Fruit fly (Drosophila melanogaster) whole organism, prepupa: ENCODE results near the gene Tango9.

ENCODE experiments used
- Blimp-1 ChIP-seq: fragments of 200-800 bp; sonication (Bioruptor generic); optimal IDR thresholded peaks from 3 replicates; lab custom pipeline; 2017; ENCODE audit warnings: missing biosample characterization, missing genetic modification characterization, mild to moderate bottlenecking, moderate library complexity, missing genetic modification reagents
- CG11762 ChIP-seq: fragments of 200-800 bp; sonication (Bioruptor generic); optimal IDR thresholded peaks from 3 replicates; lab custom pipeline; 2016; ENCODE audit warnings: missing biosample characterization, missing genetic modification characterization; ENCODE audit not compliant: insufficient read depth
- CG11902 ChIP-seq: fragments of 200-800 bp; sonication (Bioruptor generic); optimal IDR thresholded peaks from 3 replicates; lab custom pipeline; 2016; ENCODE audit warnings: missing biosample characterization, missing genetic modification characterization
- CG15336 ChIP-seq: fragments of 200-800 bp; sonication (Bioruptor generic); IDR thresholded peaks from 2 replicates; pipeline ENCODE4 v1.3.6; 2022; ENCODE audit warnings: missing biosample characterization, missing genetic modification characterization
- CG1621 ChIP-seq: fragments of 200-800 bp; sonication (Bioruptor generic); optimal IDR thresholded peaks from 3 replicates; lab custom pipeline; 2018; ENCODE audit warnings: missing biosample characterization, mild to moderate bottlenecking, missing genetic modification characterization
- CG16779 ChIP-seq: fragments of 200-800 bp; sonication (Bioruptor generic); optimal IDR thresholded peaks from 3 replicates; lab custom pipeline; 2017; ENCODE audit warnings: missing biosample characterization, mild to moderate bottlenecking, missing genetic modification characterization
- CG31627 ChIP-seq: fragments of 200-800 bp; sonication (Bioruptor generic); optimal IDR thresholded peaks from 3 replicates; lab custom pipeline; 2016; ENCODE audit warnings: missing biosample characterization, missing genetic modification characterization
- CG34406 ChIP-seq: fragments of 200-800 bp; sonication (Bioruptor generic); optimal IDR thresholded peaks from 3 replicates; lab custom pipeline; 2016; ENCODE audit warnings: missing biosample characterization, missing genetic modification characterization
- CG3919 ChIP-seq: fragments of 200-800 bp; sonication (Bioruptor generic); optimal IDR thresholded peaks from 3 replicates; lab custom pipeline; 2016; ENCODE audit warnings: missing biosample characterization, missing genetic modification characterization
- CG4318 ChIP-seq: fragments of 200-800 bp; sonication (Bioruptor generic); optimal IDR thresholded peaks from 3 replicates; lab custom pipeline; 2017; ENCODE audit warnings: missing biosample characterization, mild to moderate bottlenecking, missing genetic modification characterization
- CG6163 ChIP-seq: fragments of 200-800 bp; sonication (Bioruptor generic); IDR thresholded peaks from 3 replicates; pipeline ENCODE4 v1.3.6; 2022; ENCODE audit warnings: missing biosample characterization, missing genetic modification characterization
- CG6276 ChIP-seq: fragments of 200-800 bp; sonication (Bioruptor generic); optimal IDR thresholded peaks from 2 replicates; lab custom pipeline; 2017; ENCODE audit warnings: missing biosample characterization, mild to moderate bottlenecking, missing genetic modification characterization
- CG6808 ChIP-seq: fragments of 200-800 bp; sonication (Bioruptor generic); optimal IDR thresholded peaks from 3 replicates; lab custom pipeline; 2017; ENCODE audit warnings: missing biosample characterization, missing genetic modification characterization, mild to moderate bottlenecking, moderate library complexity, missing genetic modification reagents
- CG6854 ChIP-seq: fragments of 200-800 bp; sonication (Bioruptor generic); optimal IDR thresholded peaks from 2 replicates; lab custom pipeline; 2017; ENCODE audit warnings: missing biosample characterization, mild to moderate bottlenecking, missing genetic modification characterization
- CG8119 ChIP-seq: fragments of 200-800 bp; sonication (Bioruptor generic); IDR thresholded peaks from 3 replicates; pipeline ENCODE4 v1.3.6; 2022; ENCODE audit warnings: missing biosample characterization, missing genetic modification characterization
- CG8632 ChIP-seq: fragments of 200-800 bp; sonication (Bioruptor generic); optimal IDR thresholded peaks from 3 replicates; lab custom pipeline; 2016; ENCODE audit warnings: missing biosample characterization, missing genetic modification characterization
- CG9139 ChIP-seq: fragments of 200-800 bp; sonication (Bioruptor generic); optimal IDR thresholded peaks from 3 replicates; lab custom pipeline; 2017; ENCODE audit warnings: missing biosample characterization, mild to moderate bottlenecking, missing genetic modification characterization
- Eip75B ChIP-seq: fragments of 200-800 bp; sonication (Bioruptor generic); optimal IDR thresholded peaks from 3 replicates; lab custom pipeline; 2016; ENCODE audit warnings: missing biosample characterization, missing genetic modification characterization
- Eip78C ChIP-seq: fragments of 200-800 bp; sonication (Bioruptor generic); peaks from one replicate; lab custom pipeline; 2016; ENCODE audit warnings: missing biosample characterization, missing genetic modification characterization
- Eip93F ChIP-seq: fragments of 200-800 bp; sonication (Bioruptor generic); optimal IDR thresholded peaks from 2 replicates; lab custom pipeline; 2016; ENCODE audit warnings: missing biosample characterization, mild to moderate bottlenecking, missing genetic modification characterization
- Ets96B ChIP-seq: fragments of 200-800 bp; optimal IDR thresholded peaks from 2 replicates; lab custom pipeline; 2019; ENCODE audit warnings: missing biosample characterization, mild to moderate bottlenecking, missing genetic modification characterization, moderate library complexity
- Hr38 ChIP-seq: sonication (Bioruptor generic); optimal IDR thresholded peaks from 2 replicates; lab custom pipeline; 2016; ENCODE audit warnings: missing biosample characterization, missing genetic modification characterization
- Hr39 ChIP-seq: fragments of 200-800 bp; sonication (Bioruptor generic); optimal IDR thresholded peaks from 2 replicates; lab custom pipeline; 2016; ENCODE audit warnings: missing biosample characterization, missing genetic modification characterization
- Met ChIP-seq: fragments of 200-800 bp; sonication (Bioruptor generic); optimal IDR thresholded peaks from 3 replicates; lab custom pipeline; 2016; ENCODE audit warnings: missing biosample characterization, missing genetic modification characterization
- OdsH ChIP-seq: fragments of 200-800 bp; sonication (Bioruptor generic); optimal IDR thresholded peaks from 3 replicates; lab custom pipeline; 2016; ENCODE audit warnings: missing biosample characterization, missing genetic modification characterization
- Smox ChIP-seq: fragments of 200-800 bp; sonication (Bioruptor generic); optimal IDR thresholded peaks from 3 replicates; lab custom pipeline; 2016; ENCODE audit warnings: missing biosample characterization, missing genetic modification characterization
- Sox102F ChIP-seq: fragments of 200-800 bp; sonication (Bioruptor generic); optimal IDR thresholded peaks from 2 replicates; lab custom pipeline; 2016; ENCODE audit warnings: missing biosample characterization, mild to moderate bottlenecking, missing genetic modification characterization
- Sox14 ChIP-seq: fragments of 200-800 bp; sonication (Bioruptor generic); optimal IDR thresholded peaks from 3 replicates; lab custom pipeline; 2016; ENCODE audit warnings: missing biosample characterization, missing genetic modification characterization
- Sox15 ChIP-seq: fragments of 200-800 bp; sonication (Bioruptor generic); optimal IDR thresholded peaks from 3 replicates; lab custom pipeline; 2016; ENCODE audit warnings: missing biosample characterization, missing genetic modification characterization
- achi ChIP-seq: fragments of 200-800 bp; sonication (Bioruptor generic); optimal IDR thresholded peaks from 3 replicates; lab custom pipeline; 2016; ENCODE audit warnings: missing biosample characterization, missing genetic modification characterization
- acj6 ChIP-seq: fragments of 200-800 bp; sonication (Bioruptor generic); optimal IDR thresholded peaks from 3 replicates; lab custom pipeline; 2016; ENCODE audit warnings: missing biosample characterization, missing genetic modification characterization
- dsx ChIP-seq: fragments of 200-800 bp; optimal IDR thresholded peaks from 3 replicates; lab custom pipeline; 2019; ENCODE audit warnings: missing biosample characterization, mild to moderate bottlenecking, missing genetic modification characterization, moderate library complexity; ENCODE audit not compliant: poor library complexity, severe bottlenecking
- fd59A ChIP-seq: fragments of 200-800 bp; sonication (Bioruptor generic); optimal IDR thresholded peaks from 2 replicates; lab custom pipeline; 2017; ENCODE audit warnings: missing biosample characterization, mild to moderate bottlenecking, missing genetic modification characterization, missing genetic modification reagents
- fd85E ChIP-seq: fragments of 200-800 bp; sonication (Bioruptor generic); optimal IDR thresholded peaks from 3 replicates; lab custom pipeline; 2016; ENCODE audit warnings: missing biosample characterization, missing genetic modification characterization
- fkh ChIP-seq: fragments of 200-800 bp; sonication (Bioruptor generic); optimal IDR thresholded peaks from 3 replicates; lab custom pipeline; 2017; ENCODE audit warnings: missing biosample characterization, mild to moderate bottlenecking, missing genetic modification characterization, moderate library complexity
- salr ChIP-seq, 2 experiments: fragments of 200-800 bp; sonication (Bioruptor generic); optimal IDR thresholded peaks; 3 replicates each; lab custom pipeline; 2016 to 2018; ENCODE audit warnings: missing biosample characterization in 2 of 2, missing genetic modification characterization in 2 of 2, mild to moderate bottlenecking in 1 of 2
- spab ChIP-seq: fragments of 200-800 bp; sonication (Bioruptor generic); optimal IDR thresholded peaks from 2 replicates; lab custom pipeline; 2017; ENCODE audit warnings: missing biosample characterization, mild to moderate bottlenecking, missing genetic modification characterization, missing genetic modification reagents
- ss ChIP-seq, 2 experiments: fragments of 200-800 bp; sonication (Bioruptor generic); optimal IDR thresholded peaks; 2 replicates in 1 of 2; 3 replicates in 1 of 2; lab custom pipeline; 2017 to 2018; ENCODE audit warnings: mild to moderate bottlenecking in 2 of 2, missing biosample characterization in 2 of 2, missing genetic modification characterization in 2 of 2, moderate library complexity in 1 of 2
- svp ChIP-seq: fragments of 200-800 bp; sonication (Bioruptor generic); peaks from one replicate; lab custom pipeline; 2016; ENCODE audit warnings: missing biosample characterization, missing genetic modification characterization
- topi ChIP-seq: fragments of 200-800 bp; sonication (Bioruptor generic); optimal IDR thresholded peaks from 3 replicates; lab custom pipeline; 2016; ENCODE audit warnings: missing biosample characterization, missing genetic modification characterization
- vri ChIP-seq: fragments of 200-800 bp; sonication (Bioruptor generic); optimal IDR thresholded peaks from 3 replicates; lab custom pipeline; 2016; ENCODE audit warnings: missing biosample characterization, mild to moderate bottlenecking, missing genetic modification characterization

Gene Tango9

dm6 chr3R:11976556-11977335 is 2.0 kb upstream of the Tango9 start, which contains the start of gene CG10005:
Gene CG10005 (minus strand): TSS chr3R:11977197.
- peak; percentile 49 for TF ChIP-seq Eip75B (GFP tag; lab: Kevin White, UChicago)
- no peak for TF ChIP-seq Smox (GFP tag; lab: Kevin White, UChicago)
- peak; percentile 22 to 59 for TF ChIP-seq ss (GFP tag; optimal IDR thresholded peaks at IDR 0.05; lab: Kevin White, UChicago)
- TF ChIP-seq acj6 (GFP tag; lab: Kevin White, UChicago) = no peak
- TF ChIP-seq CG8119 (GFP tag; lab: Robert Waterston, UW) = no peak
- TF ChIP-seq Blimp-1 (GFP tag; lab: Kevin White, UChicago) = no peak
- peak; percentile 67 for TF ChIP-seq vri (GFP tag; lab: Kevin White, UChicago)
- TF ChIP-seq CG15336 (GFP tag; lab: Robert Waterston, UW) = no peak
- TF ChIP-seq CG4318 (GFP tag; lab: Kevin White, UChicago) = no peak
- TF ChIP-seq CG34406 (GFP tag; lab: Kevin White, UChicago) = no peak
- no peak for TF ChIP-seq CG11902 (GFP tag; lab: Kevin White, UChicago)
- TF ChIP-seq topi (GFP tag; lab: Kevin White, UChicago) = peak; percentile 4
- no peak for TF ChIP-seq Hr39
- no peak for TF ChIP-seq CG6163 (GFP tag; lab: Robert Waterston, UW)
- peak; percentile 57 for TF ChIP-seq CG6854 (GFP tag; lab: Kevin White, UChicago)
- peak; percentile 27 for TF ChIP-seq Sox102F
- peak; percentile 59 for TF ChIP-seq CG9139
- no peak for TF ChIP-seq Sox15 (GFP tag; lab: Kevin White, UChicago)
- no peak for TF ChIP-seq CG6808 (GFP tag; lab: Kevin White, UChicago)
- TF ChIP-seq Eip78C (GFP tag; lab: Kevin White, UChicago) = peak; percentile 77
- peak; percentile 27 for TF ChIP-seq fd85E
- no peak for TF ChIP-seq CG6276 (GFP tag; lab: Kevin White, UChicago)
- peak; percentile 15 for TF ChIP-seq dsx (GFP tag; lab: Kevin White, UChicago)
- no peak for TF ChIP-seq Hr38 (GFP tag; lab: Kevin White, UChicago)
- TF ChIP-seq, all 60 proteins: peak for 10

- TF ChIP-seq svp (GFP tag; lab: Kevin White, UChicago) = peak; percentile 97
- TF ChIP-seq Sox15 (GFP tag; lab: Kevin White, UChicago) = no peak
- no peak for TF ChIP-seq Eip75B (GFP tag; lab: Kevin White, UChicago)
- no peak for TF ChIP-seq CG9139
These were observed 884 bp downstream of the Tango9 start for dm6 chr3R:11973826-11974225.

dm6 chr3R:11971394-11971793 is 3.3 kb downstream of the Tango9 start, which contains the start of gene GC2:
Gene GC2 (plus strand): TSS chr3R:11971694.
- TF ChIP-seq CG11762 (GFP tag; lab: Kevin White, UChicago) (no peak), fd59A (no peak), Eip93F (GFP tag; lab: Kevin White, UChicago) (no peak), CG8632 (GFP tag; lab: Kevin White, UChicago) (no peak)

- TF ChIP-seq CG31627 (GFP tag; lab: Kevin White, UChicago) = no peak
- TF ChIP-seq OdsH = peak; percentile 49
- TF ChIP-seq Ets96B (tag; lab: Kevin White, UChicago) = peak; percentile 7
- TF ChIP-seq Blimp-1 (GFP tag; lab: Kevin White, UChicago) = no peak
- no peak for TF ChIP-seq CG11762 (GFP tag; lab: Kevin White, UChicago)
- TF ChIP-seq CG15336 (GFP tag; lab: Robert Waterston, UW) = peak; percentile 77
- no peak for TF ChIP-seq dsx (GFP tag; lab: Kevin White, UChicago)
- TF ChIP-seq CG6808 (GFP tag; lab: Kevin White, UChicago) = no peak
- TF ChIP-seq CG16779 (tag; lab: Kevin White, UChicago) = no peak
- peak; percentile 70 for TF ChIP-seq CG6276 (GFP tag; lab: Kevin White, UChicago)
- TF ChIP-seq topi (GFP tag; lab: Kevin White, UChicago) = no peak
- no peak for TF ChIP-seq fkh (GFP tag; lab: Kevin White, UChicago)
- peak; percentile 35 for TF ChIP-seq Sox14
- no peak for TF ChIP-seq Sox15 (GFP tag; lab: Kevin White, UChicago)
- TF ChIP-seq CG1621 (tag; lab: Kevin White, UChicago) = no peak
- no peak for TF ChIP-seq Eip93F (GFP tag; lab: Kevin White, UChicago)
- TF ChIP-seq vri (GFP tag; lab: Kevin White, UChicago) = no peak
- TF ChIP-seq salr (GFP tag; optimal IDR thresholded peaks at IDR 0.05; lab: Kevin White, UChicago) = no peak
- peak; percentile 15 for TF ChIP-seq Met (GFP tag; lab: Kevin White, UChicago)
- TF ChIP-seq acj6 (GFP tag; lab: Kevin White, UChicago) = peak; percentile 44
- TF ChIP-seq CG3919 (GFP tag; lab: Kevin White, UChicago) = peak; percentile 8
- no peak for TF ChIP-seq spab (GFP tag; lab: Kevin White, UChicago)
- no peak for TF ChIP-seq fd59A
- TF ChIP-seq achi (GFP tag; lab: Kevin White, UChicago) = peak; percentile 36
- no peak for TF ChIP-seq CG34406 (GFP tag; lab: Kevin White, UChicago)
- TF ChIP-seq Eip78C (GFP tag; lab: Kevin White, UChicago) = peak; percentile 73
- no peak for TF ChIP-seq Eip75B (GFP tag; lab: Kevin White, UChicago)
- no peak for TF ChIP-seq CG8632 (GFP tag; lab: Kevin White, UChicago)
These were observed 5.5 kb downstream of the Tango9 start for dm6 chr3R:11969217-11969616.
